Fruit fly (Drosophila melanogaster) whole organism, embryonic: Measurements from ENCODE around the gene Kap3.

Experiments used
- C15 ChIP-seq: fragments of 200-800 bp; sonication (Bioruptor generic); IDR thresholded peaks from 3 replicates; pipeline ENCODE4 v1.3.6; 2022; ENCODE audit warnings: missing biosample characterization, missing genetic modification characterization
- CG10267 ChIP-seq: fragments of 200-800 bp; sonication (Bioruptor generic); optimal IDR thresholded peaks from 2 replicates; lab custom pipeline; 2018; ENCODE audit warnings: missing biosample characterization, mild to moderate bottlenecking, missing genetic modification characterization, moderate library complexity
- CG10274 ChIP-seq: fragments of 200-800 bp; sonication (Bioruptor generic); optimal IDR thresholded peaks from 3 replicates; lab custom pipeline; 2017; ENCODE audit warnings: missing biosample characterization, mild to moderate bottlenecking, missing genetic modification characterization
- CG11247 ChIP-seq: fragments of 200-800 bp; sonication (Bioruptor generic); IDR thresholded peaks from 2 replicates; pipeline ENCODE4 v1.3.6; 2022; ENCODE audit warnings: missing biosample characterization, missing genetic modification characterization
- CG11504 ChIP-seq: fragments of 200-800 bp; sonication (Bioruptor generic); optimal IDR thresholded peaks from 3 replicates; lab custom pipeline; 2019; ENCODE audit warnings: missing biosample characterization, mild to moderate bottlenecking, missing genetic modification characterization, moderate library complexity
- CG11560 ChIP-seq: fragments of 200-800 bp; sonication (Bioruptor generic); IDR thresholded peaks from 3 replicates; pipeline ENCODE4 v1.3.6; 2022; ENCODE audit warnings: missing biosample characterization, missing genetic modification characterization
- CG12071 ChIP-seq: fragments of 200-800 bp; sonication (Bioruptor generic); optimal IDR thresholded peaks from 3 replicates; lab custom pipeline; 2018; ENCODE audit warnings: missing biosample characterization, mild to moderate bottlenecking, missing genetic modification characterization
- CG18262 ChIP-seq: fragments of 200-800 bp; optimal IDR thresholded peaks from 3 replicates; lab custom pipeline; 2019; ENCODE audit warnings: missing biosample characterization, mild to moderate bottlenecking, missing genetic modification characterization, moderate library complexity
- CG1832 ChIP-seq: fragments of 200-800 bp; sonication (Bioruptor generic); optimal IDR thresholded peaks from 2 replicates; lab custom pipeline; 2017; ENCODE audit warnings: missing biosample characterization, mild to moderate bottlenecking, missing genetic modification characterization, inconsistent platforms
- CG18476 ChIP-seq: fragments of 200-800 bp; sonication (Bioruptor generic); optimal IDR thresholded peaks from 2 replicates; lab custom pipeline; 2016; ENCODE audit warnings: missing biosample characterization, mild to moderate bottlenecking, missing genetic modification characterization
- CG2116 ChIP-seq: fragments of 200-800 bp; sonication (Bioruptor generic); optimal IDR thresholded peaks from 3 replicates; lab custom pipeline; 2018; ENCODE audit warnings: missing biosample characterization, mild to moderate bottlenecking, missing genetic modification characterization
- CG2129 ChIP-seq: fragments of 200-800 bp; sonication (Bioruptor generic); IDR thresholded peaks from 2 replicates; pipeline ENCODE4 v1.3.6; 2022; ENCODE audit warnings: missing biosample characterization, missing genetic modification characterization; ENCODE audit not compliant: partially characterized antibody
- CG34224 ChIP-seq: fragments of 200-800 bp; sonication (Bioruptor generic); IDR thresholded peaks from 3 replicates; pipeline ENCODE4 v1.3.6; 2022; ENCODE audit warnings: missing biosample characterization, missing genetic modification characterization; ENCODE audit not compliant: partially characterized antibody
- CG34422 ChIP-seq: fragments of 200-800 bp; sonication (Bioruptor generic); IDR thresholded peaks from 3 replicates; pipeline ENCODE4 v1.3.6; 2022; ENCODE audit warnings: missing biosample characterization, missing genetic modification characterization
- CG4360 ChIP-seq: fragments of 200-800 bp; sonication (Bioruptor generic); IDR thresholded peaks from 2 replicates; pipeline ENCODE4 v1.3.6; 2022; ENCODE audit warnings: missing biosample characterization, missing genetic modification characterization
- CG4820 ChIP-seq: fragments of 200-800 bp; sonication (Bioruptor generic); optimal IDR thresholded peaks from 3 replicates; lab custom pipeline; 2016; ENCODE audit warnings: missing biosample characterization, missing genetic modification characterization
- CHES-1-like ChIP-seq: fragments of 200-800 bp; sonication (Bioruptor generic); optimal IDR thresholded peaks from 2 replicates; lab custom pipeline; 2016; ENCODE audit warnings: missing biosample characterization, missing genetic modification characterization
- CoRest ChIP-seq: fragments of 200-800 bp; sonication (Bioruptor generic); optimal IDR thresholded peaks from 3 replicates; lab custom pipeline; 2018; ENCODE audit warnings: missing biosample characterization, mild to moderate bottlenecking, missing genetic modification characterization, moderate library complexity
- D19A ChIP-seq: fragments of 200-800 bp; optimal IDR thresholded peaks from 3 replicates; lab custom pipeline; 2019; ENCODE audit warnings: missing biosample characterization, mild to moderate bottlenecking, missing genetic modification characterization, moderate library complexity
- Dfd ChIP-seq, 2 experiments: fragments of >200 bp; optimal IDR thresholded peaks; 2 replicates each; lab custom pipeline; 2017; ENCODE audit warnings: missing biosample characterization in 2 of 2, missing genetic modification characterization in 2 of 2
- Dip3 ChIP-seq: fragments of 200-800 bp; sonication (Bioruptor generic); optimal IDR thresholded peaks from 3 replicates; lab custom pipeline; 2016; ENCODE audit warnings: missing biosample characterization, missing genetic modification characterization
- H2.0 ChIP-seq: fragments of 200-800 bp; sonication (Bioruptor generic); IDR thresholded peaks from 2 replicates; pipeline ENCODE4 v1.3.6; 2022; ENCODE audit warnings: missing biosample characterization, missing genetic modification characterization
- HLH54F ChIP-seq: fragments of 200-800 bp; sonication (Bioruptor generic); optimal IDR thresholded peaks from 3 replicates; lab custom pipeline; 2016; ENCODE audit warnings: missing biosample characterization, missing genetic modification characterization
- HLHmδ ChIP-seq: fragments of 200-800 bp; sonication (Bioruptor generic); optimal IDR thresholded peaks from 2 replicates; lab custom pipeline; 2018; ENCODE audit warnings: missing biosample characterization, mild to moderate bottlenecking, missing genetic modification characterization, moderate library complexity
- Hand ChIP-seq: fragments of 200-800 bp; sonication (Bioruptor generic); optimal IDR thresholded peaks from 2 replicates; lab custom pipeline; 2017; ENCODE audit warnings: mild to moderate bottlenecking, missing biosample characterization, missing genetic modification reagents, missing genetic modification characterization
- HmgD ChIP-seq: fragments of 200-800 bp; sonication (Bioruptor generic); optimal IDR thresholded peaks from 3 replicates; lab custom pipeline; 2016; ENCODE audit warnings: missing biosample characterization, missing genetic modification characterization
- Spps ChIP-seq: fragments of 200-800 bp; sonication (Bioruptor generic); optimal IDR thresholded peaks from 2 replicates; lab custom pipeline; 2018; ENCODE audit warnings: missing biosample characterization, mild to moderate bottlenecking, missing genetic modification characterization
- ase ChIP-seq: fragments of 200-800 bp; sonication (Bioruptor generic); IDR thresholded peaks from 3 replicates; pipeline ENCODE4 v1.3.6; 2022; ENCODE audit warnings: missing biosample characterization, missing genetic modification characterization
- ash1 ChIP-seq: fragments of 200-800 bp; sonication (Bioruptor generic); optimal IDR thresholded peaks from 2 replicates; lab custom pipeline; 2018; ENCODE audit warnings: missing biosample characterization, mild to moderate bottlenecking, missing genetic modification characterization
- bab2 ChIP-seq: fragments of 200-800 bp; sonication (Bioruptor generic); optimal IDR thresholded peaks from 2 replicates; lab custom pipeline; 2016; ENCODE audit warnings: missing biosample characterization, missing genetic modification characterization
- cato ChIP-seq: fragments of 200-800 bp; sonication (Bioruptor generic); optimal IDR thresholded peaks from 2 replicates; lab custom pipeline; 2016; ENCODE audit warnings: missing biosample characterization, missing genetic modification characterization, borderline replicate concordance
- danr ChIP-seq: fragments of 200-800 bp; sonication (Bioruptor generic); IDR thresholded peaks from 2 replicates; pipeline ENCODE4 v1.3.6; 2022; ENCODE audit warnings: missing biosample characterization, missing genetic modification characterization
- ems ChIP-seq: fragments of 200-800 bp; sonication (Bioruptor generic); optimal IDR thresholded peaks from 3 replicates; lab custom pipeline; 2016; ENCODE audit warnings: missing biosample characterization, missing genetic modification characterization
- fru ChIP-seq: fragments of >200 bp; optimal IDR thresholded peaks from 2 replicates; lab custom pipeline; 2017
- fu2 ChIP-seq: fragments of 200-800 bp; sonication (Bioruptor generic); optimal IDR thresholded peaks from 2 replicates; lab custom pipeline; 2016; ENCODE audit warnings: missing biosample characterization, missing genetic modification characterization
- gcm ChIP-seq: fragments of 200-800 bp; sonication (Bioruptor generic); optimal IDR thresholded peaks from 2 replicates; lab custom pipeline; 2019; ENCODE audit warnings: missing biosample characterization, mild to moderate bottlenecking, missing genetic modification characterization, moderate library complexity
- gem ChIP-seq: fragments of 200-800 bp; sonication (Bioruptor generic); optimal IDR thresholded peaks from 2 replicates; lab custom pipeline; 2019; ENCODE audit warnings: missing biosample characterization, mild to moderate bottlenecking, missing genetic modification characterization, moderate library complexity
- kah ChIP-seq: fragments of 200-800 bp; sonication (Bioruptor generic); optimal IDR thresholded peaks from 2 replicates; lab custom pipeline; 2018; ENCODE audit warnings: missing biosample characterization, mild to moderate bottlenecking, missing genetic modification characterization
- nau ChIP-seq: fragments of 200-800 bp; sonication (Bioruptor generic); optimal IDR thresholded peaks from 3 replicates; lab custom pipeline; 2017; ENCODE audit warnings: missing biosample characterization, mild to moderate bottlenecking, missing genetic modification characterization, missing genetic modification reagents
- onecut ChIP-seq: fragments of 200-800 bp; sonication (Bioruptor generic); IDR thresholded peaks from 2 replicates; pipeline ENCODE4 v1.3.6; 2022; ENCODE audit warnings: missing biosample characterization, missing genetic modification characterization
- pan ChIP-seq, 4 experiments: fragments of >200 bp in 3 of 4; fragments of 200-800 bp in 1 of 4; sonication (Bioruptor generic) in 1 of 4; optimal IDR thresholded peaks in 3 of 4; IDR thresholded peaks in 1 of 4; 2 replicates each; pipeline versions ENCODE4 v1.3.6 to Lab custom; 2017 to 2022; ENCODE audit warnings: missing biosample characterization in 2 of 4, missing genetic modification characterization in 2 of 4, mixed read lengths in 1 of 4
- psq ChIP-seq: fragments of 200-800 bp; sonication (Bioruptor generic); optimal IDR thresholded peaks from 2 replicates; lab custom pipeline; 2017; ENCODE audit warnings: missing biosample characterization, missing genetic modification characterization
- ro ChIP-seq: fragments of 200-800 bp; sonication (Bioruptor generic); IDR thresholded peaks from 2 replicates; pipeline ENCODE4 v1.3.6; 2022; ENCODE audit warnings: missing biosample characterization, missing genetic modification characterization
- sna ChIP-seq: fragments of 200-800 bp; sonication (Bioruptor generic); IDR thresholded peaks from 2 replicates; pipeline ENCODE4 v1.3.6; 2022; ENCODE audit warnings: missing biosample characterization, missing genetic modification characterization; ENCODE audit not compliant: partially characterized antibody
- sqz ChIP-seq: fragments of 200-800 bp; sonication (Bioruptor generic); optimal IDR thresholded peaks from 3 replicates; lab custom pipeline; 2018; ENCODE audit warnings: missing biosample characterization, mild to moderate bottlenecking, missing genetic modification characterization
- tll ChIP-seq, 2 experiments: fragments of 200-800 bp in 1 of 2; fragments of >200 bp in 1 of 2; sonication (Bioruptor generic) in 1 of 2; optimal IDR thresholded peaks; 2 replicates each; lab custom pipeline; 2017 to 2019; ENCODE audit warnings: missing biosample characterization in 2 of 2, missing genetic modification characterization in 2 of 2, mild to moderate bottlenecking in 1 of 2, moderate library complexity in 1 of 2
- trh ChIP-seq: fragments of 200-800 bp; sonication (Bioruptor generic); optimal IDR thresholded peaks from 2 replicates; lab custom pipeline; 2016; ENCODE audit warnings: missing biosample characterization, missing genetic modification characterization
- zen ChIP-seq: fragments of 200-800 bp; sonication (Bioruptor generic); optimal IDR thresholded peaks from 3 replicates; lab custom pipeline; 2018; ENCODE audit warnings: missing biosample characterization, mild to moderate bottlenecking, missing genetic modification characterization, moderate library complexity
- zfh2 ChIP-seq: fragments of 200-800 bp; sonication (Bioruptor generic); optimal IDR thresholded peaks from 2 replicates; lab custom pipeline; 2016; ENCODE audit warnings: missing biosample characterization, missing genetic modification characterization

The Kap3 gene

DNA sequence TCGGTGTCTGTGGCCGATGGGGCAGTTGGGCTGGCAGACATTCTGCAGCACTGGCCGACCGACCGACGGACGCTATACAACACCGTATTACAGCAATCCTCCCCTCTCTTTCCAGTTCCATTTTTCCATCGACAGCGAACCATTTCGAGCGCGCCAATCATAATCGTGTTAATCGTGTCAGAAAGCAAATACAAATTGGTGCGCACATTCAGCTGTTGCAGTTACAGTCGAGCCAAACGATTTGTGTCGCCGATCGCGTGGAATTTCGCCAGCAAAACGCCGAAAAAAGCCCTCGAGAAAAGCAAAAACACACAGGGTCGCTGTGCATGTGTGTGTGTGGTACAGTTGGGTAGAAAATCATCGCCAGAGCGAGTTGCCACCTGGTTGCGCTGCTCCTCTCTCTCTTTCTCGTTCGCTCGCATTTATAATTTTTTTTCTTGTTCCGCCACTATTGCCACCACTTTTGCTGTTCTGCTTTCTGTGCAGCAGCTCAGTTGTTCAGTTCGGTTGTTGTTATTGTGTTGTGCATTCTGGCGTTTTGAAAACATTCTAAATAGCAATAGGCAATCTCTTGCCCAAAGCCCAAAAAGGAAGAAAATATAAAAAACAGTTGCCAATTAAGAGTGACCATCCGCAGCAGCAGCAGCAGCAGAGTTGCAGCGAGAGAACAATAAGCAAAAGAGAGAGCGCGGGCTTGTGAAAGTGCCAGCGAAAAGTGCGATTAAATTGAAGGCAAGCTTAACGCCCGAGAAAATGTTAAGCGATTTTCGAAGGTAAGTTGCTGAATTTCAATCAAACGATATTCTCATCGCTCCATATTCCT is 10.8 kb upstream of the Kap3 start, which contains the start of gene CG1737 (continued):
- TF ChIP-seq sna (GFP tag; lab: Robert Waterston, UW) (0 out of 2 replicates have a peak, but pooled peaks have one; percentile 26), H2.0 (GFP tag; lab: Robert Waterston, UW) (0 out of 2 replicates have a peak, but pooled peaks have one; percentile 7), ems (GFP tag; lab: Kevin White, UChicago) (no peak), CG34422 (GFP tag; lab: Robert Waterston, UW) (no peak), HmgD (GFP tag; lab: Kevin White, UChicago) (no peak), CoRest (no peak), CG34224 (GFP tag; lab: Robert Waterston, UW) (0 out of 3 replicates have a peak, but pooled peaks have one; percentile 23), C15 (GFP tag; lab: Robert Waterston, UW) (no peak), Hand (GFP tag; lab: Kevin White, UChicago) (no peak), Spps (tag; lab: Kevin White, UChicago) (no peak), HLHmδ (GFP tag; lab: Kevin White, UChicago) (no peak), CG11247 (0 out of 2 replicates have a peak, but pooled peaks have one; percentile 24), bab2 (no peak), gcm (GFP tag; lab: Kevin White, UChicago) (no peak), CG2129 (GFP tag; lab: Robert Waterston, UW) (no peak), tll (GFP tag; optimal IDR thresholded peaks at IDR 0.05; lab: Kevin White, UChicago) (no peak), zen (tag; lab: Kevin White, UChicago) (no peak), CHES-1-like (GFP tag; lab: Kevin White, UChicago) (no peak), trh (no peak), CG11504 (tag; lab: Kevin White, UChicago) (no peak), danr (no peak), HLH54F (no peak), Dip3 (no peak), nau (GFP tag; lab: Kevin White, UChicago) (no peak), CG12071 (GFP tag; lab: Kevin White, UChicago) (no peak), pan (optimal IDR thresholded peaks at IDR 0.05; lab: Kevin White, UChicago) (no peak), pan (GFP tag; optimal IDR thresholded peaks at IDR 0.05 in 1 of 2, IDR thresholded peaks at IDR 0.05 in 1 of 2) (no peak), CG18262 (tag; lab: Kevin White, UChicago) (no peak), CG2116 (GFP tag; lab: Kevin White, UChicago) (peak; percentile 67), CG10267 (peak; percentile 79), onecut (no peak), CG18476 (GFP tag; lab: Kevin White, UChicago) (no peak), psq (GFP tag; lab: Kevin White, UChicago) (no peak), gem (no peak), CG11560 (tag; lab: Robert Waterston, UW) (no peak), fru (lab: Kevin White, UChicago) (no peak), fu2 (no peak), CG1832 (peak; percentile 45), CG4360 (GFP tag; lab: Robert Waterston, UW) (no peak), cato (no peak), ase (GFP tag; lab: Robert Waterston, UW) (no peak), D19A (tag; lab: Kevin White, UChicago) (no peak), kah (GFP tag; lab: Kevin White, UChicago) (no peak), ash1 (GFP tag; lab: Kevin White, UChicago) (no peak), CG10274 (no peak), sqz (GFP tag; lab: Kevin White, UChicago) (peak; percentile 86), zfh2 (GFP tag; lab: Kevin White, UChicago) (peak; percentile 26), Dfd (GFP tag; optimal IDR thresholded peaks at IDR 0.05; lab: Kevin White, UChicago) (no peak), CG4820 (GFP tag; lab: Kevin White, UChicago) (no peak), ro (GFP tag; lab: Robert Waterston, UW) (no peak)
